Worm (Caenorhabditis elegans): ENCODE results near the gene unc-27.

The unc-27 gene

ce11 chrX:8810908-8811307, 21.7 kb downstream of the unc-27 start, which contains the start of gene R04E5.9:
R04E5.9 (minus strand) TSS chrX:8811142.
- TF ChIP-seq hmg-4 (GFP tag; optimal IDR thresholded peaks at IDR 0.05) (peak; percentile 83), scrt-1 (GFP tag; IDR thresholded peaks at IDR 0.05) (no peak), F13C5.2 (tag; optimal IDR thresholded peaks at IDR 0.05) (peak; percentile 19), sea-1 (GFP tag; conservative IDR thresholded peaks at IDR 0.05) (0 out of 2 replicates have a peak, but pooled peaks have one; percentile 24), aly-1 (tag; optimal IDR thresholded peaks at IDR 0.05) (peak; percentile 23)

ce11 chrX:8811916-8812315, 22.7 kb downstream of the unc-27 start, which contains the start of gene cnnm-2:
cnnm-2 (plus strand) TSS chrX:8812105.
- no peak for TF ChIP-seq ceh-36 (tag; optimal IDR thresholded peaks at IDR 0.05)
- TF ChIP-seq ets-7 (tag; optimal IDR thresholded peaks at IDR 0.05), result no peak
- TF ChIP-seq tra-4 (tag; optimal IDR thresholded peaks at IDR 0.05), result no peak
- no peak for TF ChIP-seq hmg-4 (GFP tag; optimal IDR thresholded peaks at IDR 0.05)
- no peak for TF ChIP-seq ceh-13 (GFP tag; optimal IDR thresholded peaks at IDR 0.05)
- TF ChIP-seq pes-1 (GFP tag; IDR thresholded peaks at IDR 0.05), result no peak
- TF ChIP-seq ama-1 (optimal IDR thresholded peaks at IDR 0.05), result no peak
- no peak for TF ChIP-seq sea-1 (GFP tag; conservative IDR thresholded peaks at IDR 0.05)

ce11 chrX:8817929-8818328, 28.7 kb downstream of the unc-27 start:
- no peak for TF ChIP-seq hmbx-1 (tag; optimal IDR thresholded peaks at IDR 0.05)
- TF ChIP-seq sea-1 (GFP tag; conservative IDR thresholded peaks at IDR 0.05), result peak; percentile 82
- TF ChIP-seq aly-1 (tag; optimal IDR thresholded peaks at IDR 0.05), result peak; percentile 25
- TF ChIP-seq hnd-1 (tag; optimal IDR thresholded peaks at IDR 0.05), result peak; percentile 16
- TF ChIP-seq B0310.2 (tag; optimal IDR thresholded peaks at IDR 0.05), result no peak
- TF ChIP-seq ceh-13 (GFP tag; optimal IDR thresholded peaks at IDR 0.05), result peak; percentile 43
- TF ChIP-seq ceh-36 (tag; optimal IDR thresholded peaks at IDR 0.05), result peak; percentile 48
- TF ChIP-seq ama-1 (optimal IDR thresholded peaks at IDR 0.05), result no peak
- TF ChIP-seq flt-1 (GFP tag; IDR thresholded peaks at IDR 0.05), result peak; percentile 76
- peak; percentile 79 for TF ChIP-seq scrt-1 (GFP tag; IDR thresholded peaks at IDR 0.05)
- TF ChIP-seq tbx-37 (GFP tag; conservative IDR thresholded peaks at IDR 0.05), result peak; percentile 13; the same call in 1 of the 2 replicates
- no peak for TF ChIP-seq F13C5.2 (tag; optimal IDR thresholded peaks at IDR 0.05)
- peak; percentile 38 for TF ChIP-seq tra-4 (tag; optimal IDR thresholded peaks at IDR 0.05)
- TF ChIP-seq hmg-4 (GFP tag; optimal IDR thresholded peaks at IDR 0.05), result peak; percentile 0
- TF ChIP-seq ets-7 (tag; optimal IDR thresholded peaks at IDR 0.05), result no peak
- TF ChIP-seq pes-1 (GFP tag; IDR thresholded peaks at IDR 0.05), result peak; percentile 84
- TF ChIP-seq tbx-11 (GFP tag; IDR thresholded peaks at IDR 0.05), result peak; percentile 68; the same call in 1 of the 2 replicates

ce11 chrX:8819815-8820415, 30.7 kb downstream of the unc-27 start:
- TF ChIP-seq tbx-37 (GFP tag; conservative IDR thresholded peaks at IDR 0.05), result no peak
- TF ChIP-seq ets-7 (tag; optimal IDR thresholded peaks at IDR 0.05), result no peak
- TF ChIP-seq hmg-4 (GFP tag; optimal IDR thresholded peaks at IDR 0.05), result no peak
- no peak for TF ChIP-seq aly-1 (tag; optimal IDR thresholded peaks at IDR 0.05)
- no peak for TF ChIP-seq F13C5.2 (tag; optimal IDR thresholded peaks at IDR 0.05)
- no peak for TF ChIP-seq ceh-13 (GFP tag; optimal IDR thresholded peaks at IDR 0.05)
- TF ChIP-seq sea-1 (GFP tag; conservative IDR thresholded peaks at IDR 0.05), result no peak
- no peak for TF ChIP-seq hmbx-1 (tag; optimal IDR thresholded peaks at IDR 0.05)
- no peak for TF ChIP-seq flt-1 (GFP tag; IDR thresholded peaks at IDR 0.05)
- no peak for TF ChIP-seq hnd-1 (tag; optimal IDR thresholded peaks at IDR 0.05)
- TF ChIP-seq scrt-1 (GFP tag; IDR thresholded peaks at IDR 0.05), result no peak
- TF ChIP-seq pes-1 (GFP tag; IDR thresholded peaks at IDR 0.05), result no peak
- no peak for TF ChIP-seq ceh-36 (tag; optimal IDR thresholded peaks at IDR 0.05)
- no peak for TF ChIP-seq tra-4 (tag; optimal IDR thresholded peaks at IDR 0.05)

- TF ChIP-seq B0310.2 (tag; optimal IDR thresholded peaks at IDR 0.05) (no peak), hmg-4 (GFP tag; optimal IDR thresholded peaks at IDR 0.05) (no peak), ceh-36 (tag; optimal IDR thresholded peaks at IDR 0.05) (no peak), scrt-1 (GFP tag; IDR thresholded peaks at IDR 0.05) (no peak), hmbx-1 (tag; optimal IDR thresholded peaks at IDR 0.05) (no peak), hnd-1 (tag; optimal IDR thresholded peaks at IDR 0.05) (no peak), F13C5.2 (tag; optimal IDR thresholded peaks at IDR 0.05) (no peak)
Measured at ce11 chrX:8820643-8821042, 31.4 kb downstream of the unc-27 start.

ce11 chrX:8824437-8824836, 35.2 kb downstream of the unc-27 start, which contains the start of gene ifd-1:
ifd-1 (minus strand) TSS chrX:8824448.
- TF ChIP-seq tra-4 (tag; optimal IDR thresholded peaks at IDR 0.05), result no peak
- TF ChIP-seq ama-1 (optimal IDR thresholded peaks at IDR 0.05), result no peak
- no peak for TF ChIP-seq pes-1 (GFP tag; IDR thresholded peaks at IDR 0.05)
- no peak for TF ChIP-seq ets-7 (tag; optimal IDR thresholded peaks at IDR 0.05)
- no peak for TF ChIP-seq hnd-1 (tag; optimal IDR thresholded peaks at IDR 0.05)
- no peak for TF ChIP-seq flt-1 (GFP tag; IDR thresholded peaks at IDR 0.05)
- no peak for TF ChIP-seq F13C5.2 (tag; optimal IDR thresholded peaks at IDR 0.05)
- no peak for TF ChIP-seq scrt-1 (GFP tag; IDR thresholded peaks at IDR 0.05)
- no peak for TF ChIP-seq hmbx-1 (tag; optimal IDR thresholded peaks at IDR 0.05)
- TF ChIP-seq ceh-36 (tag; optimal IDR thresholded peaks at IDR 0.05), result no peak
- no peak for TF ChIP-seq B0310.2 (tag; optimal IDR thresholded peaks at IDR 0.05)
- no peak for TF ChIP-seq tbx-11 (GFP tag; IDR thresholded peaks at IDR 0.05)
- no peak for TF ChIP-seq ceh-13 (GFP tag; optimal IDR thresholded peaks at IDR 0.05)
- no peak for TF ChIP-seq tbx-37 (GFP tag; conservative IDR thresholded peaks at IDR 0.05)

ce11 chrX:8828365-8828764, 39.1 kb downstream of the unc-27 start, which contains the start of gene rcs-1:
rcs-1 (minus strand) TSS chrX:8828540.
- TF ChIP-seq hmbx-1 (tag; optimal IDR thresholded peaks at IDR 0.05), result no peak
- TF ChIP-seq hmg-4 (GFP tag; optimal IDR thresholded peaks at IDR 0.05), result no peak
- TF ChIP-seq ama-1 (optimal IDR thresholded peaks at IDR 0.05), result no peak
- TF ChIP-seq ets-7 (tag; optimal IDR thresholded peaks at IDR 0.05), result no peak
- TF ChIP-seq pes-1 (GFP tag; IDR thresholded peaks at IDR 0.05), result no peak
- no peak for TF ChIP-seq F13C5.2 (tag; optimal IDR thresholded peaks at IDR 0.05)
- TF ChIP-seq ceh-13 (GFP tag; optimal IDR thresholded peaks at IDR 0.05), result no peak
- TF ChIP-seq B0310.2 (tag; optimal IDR thresholded peaks at IDR 0.05), result no peak
- no peak for TF ChIP-seq aly-1 (tag; optimal IDR thresholded peaks at IDR 0.05)
- TF ChIP-seq flt-1 (GFP tag; IDR thresholded peaks at IDR 0.05), result no peak
- TF ChIP-seq sea-1 (GFP tag; conservative IDR thresholded peaks at IDR 0.05), result no peak
- no peak for TF ChIP-seq tra-4 (tag; optimal IDR thresholded peaks at IDR 0.05)
- TF ChIP-seq ceh-36 (tag; optimal IDR thresholded peaks at IDR 0.05), result no peak
- no peak for TF ChIP-seq hnd-1 (tag; optimal IDR thresholded peaks at IDR 0.05)
- TF ChIP-seq scrt-1 (GFP tag; IDR thresholded peaks at IDR 0.05), result no peak
- TF ChIP-seq tbx-37 (GFP tag; conservative IDR thresholded peaks at IDR 0.05), result no peak
- TF ChIP-seq tbx-11 (GFP tag; IDR thresholded peaks at IDR 0.05), result no peak
